Worm (Caenorhabditis elegans): ENCODE results near the gene Y50D4B.1.

- TF ChIP-seq unc-62 (GFP tag; optimal IDR thresholded peaks at IDR 0.05) (no peak), zip-4 (GFP tag; optimal IDR thresholded peaks at IDR 0.05) (no peak), skn-1 (tag; optimal IDR thresholded peaks at IDR 0.05) (no peak), ceh-82 (tag; optimal IDR thresholded peaks at IDR 0.05) (no peak), nhr-19 (GFP tag; conservative IDR thresholded peaks at IDR 0.05) (no peak), nhr-85 (tag) (no peak)
Measured at ce11 chrV:1140806-1141205, 28.0 kb downstream of the Y50D4B.1 start.

Data from whole organism, L1 larva.